Fruit fly (Drosophila melanogaster) whole organism, adult: Measurements from ENCODE around the gene Pkc98E.

ENCODE experiments used
- CG1620 ChIP-seq: fragments of 200-800 bp; sonication (Bioruptor generic); optimal IDR thresholded peaks from 2 replicates; lab custom pipeline; 2016; ENCODE audit warnings: missing biosample characterization, missing genetic modification characterization
- CG33017 ChIP-seq: fragments of 200-800 bp; sonication (Bioruptor generic); optimal IDR thresholded peaks from 2 replicates; lab custom pipeline; 2018; ENCODE audit warnings: missing biosample characterization, mild to moderate bottlenecking, missing genetic modification characterization, moderate library complexity
- CG7101 ChIP-seq: fragments of 200-800 bp; sonication (Bioruptor generic); optimal IDR thresholded peaks from 2 replicates; lab custom pipeline; 2018; ENCODE audit warnings: missing biosample characterization, mild to moderate bottlenecking, missing genetic modification characterization, moderate library complexity
- Hr96 ChIP-seq: fragments of 200-800 bp; sonication (Bioruptor generic); optimal IDR thresholded peaks from 2 replicates; lab custom pipeline; 2016; ENCODE audit warnings: missing biosample characterization, missing genetic modification characterization
- bab1 ChIP-seq: fragments of 200-800 bp; sonication (Bioruptor generic); optimal IDR thresholded peaks from 3 replicates; lab custom pipeline; 2019; ENCODE audit warnings: missing biosample characterization, mild to moderate bottlenecking, missing genetic modification characterization, moderate library complexity
- cic ChIP-seq: fragments of 200-800 bp; sonication (Bioruptor generic); optimal IDR thresholded peaks from 2 replicates; lab custom pipeline; 2017; ENCODE audit warnings: missing biosample characterization, mild to moderate bottlenecking, missing genetic modification characterization, moderate library complexity
- kay ChIP-seq: fragments of 200-800 bp; sonication (Bioruptor generic); peaks from one replicate; lab custom pipeline; 2016; ENCODE audit warnings: missing biosample characterization, missing genetic modification characterization, borderline replicate concordance
- ovo ChIP-seq: fragments of 200-800 bp; sonication (Bioruptor generic); optimal IDR thresholded peaks from 2 replicates; lab custom pipeline; 2016; ENCODE audit warnings: missing biosample characterization, missing genetic modification characterization

Gene Pkc98E

DNA sequence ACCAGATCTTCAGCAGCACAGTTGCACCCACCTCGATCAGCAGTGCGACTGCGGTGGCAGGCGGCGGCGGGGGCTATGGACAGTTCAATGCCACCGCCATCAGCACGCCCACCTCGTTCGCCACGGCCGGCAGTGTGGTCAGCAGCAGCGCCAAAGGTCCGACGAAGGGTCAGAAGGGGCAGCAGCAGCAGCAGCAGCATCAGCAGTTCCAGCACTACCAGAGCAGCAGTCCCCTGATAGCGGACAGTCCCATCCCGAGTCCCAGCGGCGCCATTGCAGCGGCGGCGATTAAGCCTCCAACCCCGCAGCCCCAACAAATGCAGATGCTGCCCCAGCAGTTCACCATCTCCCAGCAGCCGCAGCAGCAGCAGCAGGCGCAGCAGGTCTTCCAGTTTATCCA is 59.1 kb downstream of the Pkc98E start:
- TF ChIP-seq CG33017 (tag; lab: Kevin White, UChicago) (no peak), kay (GFP tag; lab: Kevin White, UChicago) (no peak), CG7101 (tag; lab: Kevin White, UChicago) (no peak), bab1 (GFP tag; lab: Kevin White, UChicago) (no peak), ovo (GFP tag; lab: Kevin White, UChicago) (no peak), Hr96 (no peak), cic (no peak), CG1620 (GFP tag; lab: Kevin White, UChicago) (no peak)
